Worm (Caenorhabditis elegans): ENCODE results near the gene F57A8.1.
A peak's percentile ranks its signal among the peaks of the same experiment; 100 is the strongest.

The F57A8.1 gene

ce11 chrV:10004048-10004761, 32.9 kb upstream of the F57A8.1 start, which contains the start of gene uda-1:
Gene uda-1 (plus strand): TSS chrV:10004755.
- peak; percentile 53 for TF ChIP-seq pha-4 (tag; optimal IDR thresholded peaks at IDR 0.05)

DNA sequence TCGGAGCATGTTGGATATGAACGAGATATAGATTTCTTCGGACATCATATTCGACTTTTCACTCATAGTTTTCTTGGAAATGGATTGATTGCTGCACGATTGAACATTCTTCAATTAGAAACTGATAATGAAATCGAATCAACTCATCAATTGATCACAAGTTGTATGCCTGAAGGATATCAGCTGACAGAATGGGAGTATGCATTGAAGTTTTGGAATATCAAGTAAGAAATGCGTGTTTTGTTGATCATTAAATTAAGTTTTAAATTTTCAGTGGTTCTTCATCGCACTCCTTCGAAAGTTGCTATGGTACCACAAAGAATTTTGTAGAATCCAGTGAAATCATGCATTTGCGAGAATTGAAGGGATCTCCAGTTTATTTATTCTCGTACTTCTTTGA, 30.8 kb upstream of the F57A8.1 start:
- no peak for TF ChIP-seq fos-1 (tag; optimal IDR thresholded peaks at IDR 0.05)

- TF ChIP-seq sea-2 (GFP tag; optimal IDR thresholded peaks at IDR 0.05): no peak
- TF ChIP-seq lin-15B (tag; optimal IDR thresholded peaks at IDR 0.05): no peak
- TF ChIP-seq elt-2 (tag; optimal IDR thresholded peaks at IDR 0.05): no peak
- no peak for TF ChIP-seq lin-39 (tag; optimal IDR thresholded peaks at IDR 0.05)
- TF ChIP-seq aly-2 (tag; optimal IDR thresholded peaks at IDR 0.05): no peak
- peak; percentile 2 for TF ChIP-seq pha-4 (tag; optimal IDR thresholded peaks at IDR 0.05)
- no peak for TF ChIP-seq nhr-28 (tag; optimal IDR thresholded peaks at IDR 0.05)
Measured at ce11 chrV:10007484-10007883, 29.7 kb upstream of the F57A8.1 start.

ce11 chrV:10011623-10012022, 25.5 kb upstream of the F57A8.1 start, which contains the start of gene lea-1:
Gene lea-1 (plus strand): TSS chrV:10011923.
- TF ChIP-seq nhr-237 (tag; optimal IDR thresholded peaks at IDR 0.05) (no peak), nhr-23 (tag; optimal IDR thresholded peaks at IDR 0.05) (no peak), elt-1 (tag; optimal IDR thresholded peaks at IDR 0.05) (no peak), tbx-2 (tag; optimal IDR thresholded peaks at IDR 0.05) (no peak), snpc-4 (tag; optimal IDR thresholded peaks at IDR 0.05) (no peak), ZK546.5 (tag; optimal IDR thresholded peaks at IDR 0.05) (no peak), ztf-11 (tag; optimal IDR thresholded peaks at IDR 0.05) (no peak), elt-2 (tag; optimal IDR thresholded peaks at IDR 0.05) (no peak), nhr-77 (tag; optimal IDR thresholded peaks at IDR 0.05) (no peak), pqm-1 (tag; optimal IDR thresholded peaks at IDR 0.05) (no peak), lin-39 (tag; optimal IDR thresholded peaks at IDR 0.05) (no peak), ztf-4 (tag; optimal IDR thresholded peaks at IDR 0.05) (no peak)

- TF ChIP-seq aly-2 (tag; optimal IDR thresholded peaks at IDR 0.05) (no peak), nhr-67 (tag; optimal IDR thresholded peaks at IDR 0.05) (no peak), nhr-12 (tag; optimal IDR thresholded peaks at IDR 0.05) (no peak), elt-3 (tag; optimal IDR thresholded peaks at IDR 0.05) (peak in 2 of 3 experiments; percentile 92 to 93), skn-1 (tag; optimal IDR thresholded peaks at IDR 0.05) (no peak), elt-2 (tag; optimal IDR thresholded peaks at IDR 0.05) (peak; percentile 68), pqm-1 (tag; optimal IDR thresholded peaks at IDR 0.05) (peak; percentile 62), pha-4 (tag; optimal IDR thresholded peaks at IDR 0.05) (peak; percentile 23), nhr-76 (tag; optimal IDR thresholded peaks at IDR 0.05) (no peak), ama-1 (optimal IDR thresholded peaks at IDR 0.05) (no peak), nhr-23 (tag; optimal IDR thresholded peaks at IDR 0.05) (no peak)
Measured at ce11 chrV:10012639-10013038, 24.5 kb upstream of the F57A8.1 start.

DNA sequence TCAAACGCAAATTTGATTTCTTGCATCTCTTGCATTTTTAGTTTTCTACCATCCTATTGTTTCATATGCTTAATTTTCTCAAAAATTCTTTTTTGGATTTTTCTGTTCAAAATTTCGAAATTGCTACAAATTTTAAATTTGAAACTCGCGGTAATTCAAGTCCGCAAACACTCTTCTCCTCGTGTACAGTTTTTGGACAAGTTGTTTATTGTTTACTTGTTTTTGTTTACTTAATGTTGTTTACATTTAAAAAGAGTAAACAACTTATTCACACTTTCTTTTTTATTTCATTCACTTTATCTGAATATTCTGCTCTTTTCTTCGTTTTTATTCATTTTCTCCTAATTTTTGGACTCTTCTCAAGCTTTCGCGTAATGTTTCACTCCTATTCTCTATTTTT, 18.8 kb upstream of the F57A8.1 start:
- TF ChIP-seq ztf-4 (tag; optimal IDR thresholded peaks at IDR 0.05) (no peak), lin-15B (tag; optimal IDR thresholded peaks at IDR 0.05) (no peak), R02D3.7 (tag; optimal IDR thresholded peaks at IDR 0.05) (no peak), nhr-12 (tag; optimal IDR thresholded peaks at IDR 0.05) (no peak), hmg-11 (tag; optimal IDR thresholded peaks at IDR 0.05) (no peak), nhr-67 (tag; optimal IDR thresholded peaks at IDR 0.05) (no peak), mml-1 (tag; optimal IDR thresholded peaks at IDR 0.05) (no peak), lsy-12 (tag; optimal IDR thresholded peaks at IDR 0.05) (no peak), elt-2 (tag; optimal IDR thresholded peaks at IDR 0.05) (no peak)

- no peak for TF ChIP-seq nhr-76 (tag; optimal IDR thresholded peaks at IDR 0.05)
- no peak for TF ChIP-seq R02D3.7 (tag; optimal IDR thresholded peaks at IDR 0.05)
- TF ChIP-seq ceh-82 (tag; optimal IDR thresholded peaks at IDR 0.05): no peak
- no peak for TF ChIP-seq nhr-12 (tag; optimal IDR thresholded peaks at IDR 0.05)
Measured at ce11 chrV:10019083-10019624, 18.0 kb upstream of the F57A8.1 start.
